Worm (Caenorhabditis elegans): ENCODE results near the gene W09D6.4.

Gene W09D6.4

DNA sequence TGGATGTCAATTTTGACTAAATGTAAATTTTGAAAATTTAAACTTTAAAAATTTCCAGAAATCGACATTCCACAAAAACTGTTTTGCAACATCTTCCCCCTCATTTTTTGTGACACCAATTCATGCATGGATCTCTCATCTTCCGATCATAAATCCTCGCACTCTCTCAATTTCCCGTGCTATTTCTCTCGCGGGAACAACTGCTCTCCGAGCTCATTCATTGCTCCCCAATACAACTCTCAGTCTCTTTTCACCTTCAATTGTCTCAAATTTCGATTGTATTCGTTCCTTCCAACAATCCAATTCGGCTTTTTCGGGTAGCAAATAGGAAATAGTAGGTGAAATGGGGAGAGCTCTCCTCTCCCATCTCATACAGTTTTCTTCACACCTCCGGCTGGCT is 3.1 kb downstream of the W09D6.4 start:
- TF ChIP-seq egl-5 (tag; optimal IDR thresholded peaks at IDR 0.05), result peak; percentile 21
- no peak for TF ChIP-seq elt-1 (tag; optimal IDR thresholded peaks at IDR 0.05)
- TF ChIP-seq pha-4 (tag; optimal IDR thresholded peaks at IDR 0.05), result no peak
- TF ChIP-seq pqm-1 (tag; optimal IDR thresholded peaks at IDR 0.05), result no peak
- no peak for TF ChIP-seq nhr-11 (tag; optimal IDR thresholded peaks at IDR 0.05)

DNA sequence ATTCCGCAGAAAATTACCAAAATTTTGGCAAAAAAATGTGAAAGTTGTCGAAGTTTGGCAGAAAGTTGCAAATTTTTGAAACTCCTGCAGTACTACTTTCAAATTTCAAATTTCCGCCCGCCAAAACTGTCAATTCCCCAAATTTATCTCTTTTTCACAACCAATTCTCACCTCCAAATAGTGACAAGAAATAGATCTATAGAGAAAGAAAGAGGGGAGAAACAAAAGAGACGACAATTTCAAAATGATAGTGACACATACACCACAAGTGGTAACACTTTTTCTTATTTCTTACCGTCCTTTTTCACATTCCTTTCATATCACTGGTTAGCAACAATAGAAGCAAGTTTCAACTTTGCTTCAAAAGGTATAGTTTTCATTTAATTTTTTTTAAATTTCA is 4.4 kb downstream of the W09D6.4 start:
- TF ChIP-seq unc-39 (tag; optimal IDR thresholded peaks at IDR 0.05) (no peak), nhr-25 (tag; optimal IDR thresholded peaks at IDR 0.05) (no peak), daf-12 (tag; optimal IDR thresholded peaks at IDR 0.05) (no peak), zag-1 (tag; optimal IDR thresholded peaks at IDR 0.05) (no peak), R02D3.7 (tag; optimal IDR thresholded peaks at IDR 0.05) (no peak), fkh-2 (tag; optimal IDR thresholded peaks at IDR 0.05) (no peak), egl-5 (tag; optimal IDR thresholded peaks at IDR 0.05) (no peak), fos-1 (tag; optimal IDR thresholded peaks at IDR 0.05) (no peak), ama-1 (optimal IDR thresholded peaks at IDR 0.05) (no peak), sea-2 (GFP tag; optimal IDR thresholded peaks at IDR 0.05) (no peak), unc-62 (GFP tag; optimal IDR thresholded peaks at IDR 0.05) (no peak), lsy-12 (tag; optimal IDR thresholded peaks at IDR 0.05) (no peak), eor-1 (tag; optimal IDR thresholded peaks at IDR 0.05) (no peak), snpc-4 (tag; optimal IDR thresholded peaks at IDR 0.05) (peak; percentile 9), egl-27 (tag; optimal IDR thresholded peaks at IDR 0.05) (no peak), elt-2 (tag; optimal IDR thresholded peaks at IDR 0.05) (peak; percentile 19)

DNA sequence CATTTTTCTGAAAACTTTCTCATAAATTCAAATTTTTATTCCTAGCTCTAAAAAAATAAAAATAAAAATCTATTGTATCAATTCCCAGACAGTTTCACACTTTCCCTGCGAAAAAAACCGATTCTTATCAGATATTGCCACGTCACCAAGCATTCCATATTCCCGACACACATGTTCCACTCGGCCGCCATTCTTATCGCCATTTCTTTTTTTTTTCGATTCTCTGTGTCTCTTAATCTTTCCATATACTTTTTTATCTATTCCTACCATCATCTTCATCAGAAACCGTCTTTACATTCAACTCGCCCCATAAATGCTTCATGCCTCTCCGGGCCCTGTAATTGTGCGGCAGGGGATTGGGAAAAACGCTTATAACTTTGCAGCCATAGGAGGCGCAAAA is 7.9 kb downstream of the W09D6.4 start:
- TF ChIP-seq elt-2 (tag; optimal IDR thresholded peaks at IDR 0.05) (peak; percentile 92), nhr-77 (tag; optimal IDR thresholded peaks at IDR 0.05) (no peak), ztf-4 (tag; optimal IDR thresholded peaks at IDR 0.05) (no peak), hmg-11 (tag; optimal IDR thresholded peaks at IDR 0.05) (peak; percentile 17), pqm-1 (tag; optimal IDR thresholded peaks at IDR 0.05) (peak; percentile 17), daf-12 (tag; optimal IDR thresholded peaks at IDR 0.05) (no peak), nhr-23 (tag; optimal IDR thresholded peaks at IDR 0.05) (peak; percentile 37), zag-1 (tag; optimal IDR thresholded peaks at IDR 0.05) (no peak), elt-1 (tag; optimal IDR thresholded peaks at IDR 0.05) (peak; percentile 61), nhr-76 (tag; optimal IDR thresholded peaks at IDR 0.05) (no peak), snpc-4 (tag; optimal IDR thresholded peaks at IDR 0.05) (no peak), pha-4 (tag; optimal IDR thresholded peaks at IDR 0.05) (no peak)

DNA sequence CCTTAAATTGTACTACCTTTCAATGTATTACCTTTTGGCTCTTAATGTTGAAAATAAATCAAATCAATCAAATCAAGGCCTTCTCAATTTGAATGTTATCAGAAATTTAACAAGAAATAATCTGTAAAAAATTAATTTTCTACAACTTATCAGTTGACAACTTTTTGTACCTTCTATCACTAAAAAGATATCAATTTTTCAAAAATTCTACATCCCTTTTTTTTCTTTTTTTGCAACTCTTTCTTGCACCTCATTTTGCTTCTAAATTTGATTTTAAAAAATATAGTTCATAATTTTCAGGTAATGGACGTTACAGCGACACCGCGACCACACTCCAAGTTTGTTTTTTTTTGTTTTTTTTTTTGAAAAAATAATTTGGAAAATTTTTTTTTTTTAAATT is 8.6 kb downstream of the W09D6.4 start, which contains the start of gene W09D6.5:
W09D6.5 (plus strand) TSS at position 301 of the 400 bp plus-strand sequence.
- TF ChIP-seq ceh-28 (tag; optimal IDR thresholded peaks at IDR 0.05), result no peak
- TF ChIP-seq elt-3 (tag; optimal IDR thresholded peaks at IDR 0.05), result no peak
- TF ChIP-seq nhr-43 (tag; optimal IDR thresholded peaks at IDR 0.05; ENCODE audit: poor library complexity, severe bottlenecking), result no peak
- no peak for TF ChIP-seq egl-5 (tag; optimal IDR thresholded peaks at IDR 0.05)

DNA sequence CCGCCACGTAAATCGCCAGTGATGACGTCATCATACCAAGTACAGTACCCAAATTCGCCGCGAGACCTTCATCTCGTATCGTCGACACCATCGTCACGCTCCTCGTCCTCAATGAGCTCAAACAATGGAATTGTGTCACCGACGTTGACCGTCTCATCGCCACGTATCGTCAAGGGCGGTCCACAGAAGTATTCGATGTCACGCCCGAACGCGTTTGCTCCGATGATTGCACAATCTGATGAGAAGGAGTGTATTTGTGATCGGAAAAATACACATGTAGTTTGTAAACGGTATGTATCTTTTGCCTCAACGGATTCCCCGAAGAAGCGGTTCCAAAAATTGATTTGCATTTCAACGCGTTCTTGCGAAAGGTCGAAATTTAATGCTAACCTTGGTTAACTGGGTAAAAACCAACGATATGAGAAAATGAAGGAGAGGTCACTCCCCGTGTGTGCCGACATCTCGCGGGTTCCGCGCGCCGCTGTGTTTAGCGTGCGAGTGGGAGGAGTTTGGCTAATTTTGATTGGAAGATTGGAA is 10.6 kb downstream of the W09D6.4 start:
- TF ChIP-seq sea-2 (GFP tag; optimal IDR thresholded peaks at IDR 0.05) (no peak), jun-1 (tag; optimal IDR thresholded peaks at IDR 0.05) (peak; percentile 9), nhr-67 (tag; optimal IDR thresholded peaks at IDR 0.05) (no peak), egl-5 (tag; optimal IDR thresholded peaks at IDR 0.05) (no peak), elt-1 (tag; optimal IDR thresholded peaks at IDR 0.05) (no peak), ceh-28 (tag; optimal IDR thresholded peaks at IDR 0.05) (no peak), elt-2 (tag; optimal IDR thresholded peaks at IDR 0.05) (peak; percentile 24), nhr-23 (tag; optimal IDR thresholded peaks at IDR 0.05) (peak; percentile 28), egl-27 (tag; optimal IDR thresholded peaks at IDR 0.05) (no peak), nhr-43 (tag; optimal IDR thresholded peaks at IDR 0.05; ENCODE audit: poor library complexity, severe bottlenecking) (peak; percentile 81), tbx-2 (tag; optimal IDR thresholded peaks at IDR 0.05) (no peak), nhr-11 (tag; optimal IDR thresholded peaks at IDR 0.05) (no peak), ceh-16 (tag; optimal IDR thresholded peaks at IDR 0.05) (no peak), lsy-12 (tag; optimal IDR thresholded peaks at IDR 0.05) (peak; percentile 53), mdl-1 (tag; optimal IDR thresholded peaks at IDR 0.05) (no peak), ztf-4 (tag; optimal IDR thresholded peaks at IDR 0.05) (no peak), snpc-4 (tag; optimal IDR thresholded peaks at IDR 0.05) (peak; percentile 98), R02D3.7 (tag; optimal IDR thresholded peaks at IDR 0.05) (no peak), fos-1 (tag; optimal IDR thresholded peaks at IDR 0.05) (no peak), eor-1 (tag; optimal IDR thresholded peaks at IDR 0.05) (no peak), nhr-25 (tag; optimal IDR thresholded peaks at IDR 0.05) (peak; percentile 57), nhr-237 (tag; optimal IDR thresholded peaks at IDR 0.05) (no peak), aly-2 (tag; optimal IDR thresholded peaks at IDR 0.05) (no peak), nfya-1 (tag; optimal IDR thresholded peaks at IDR 0.05; ENCODE audit: insufficient read depth) (peak; percentile 94), nhr-12 (tag; optimal IDR thresholded peaks at IDR 0.05) (no peak), lin-15B (tag; optimal IDR thresholded peaks at IDR 0.05) (peak; percentile 39), pha-4 (tag; optimal IDR thresholded peaks at IDR 0.05) (no peak), ama-1 (optimal IDR thresholded peaks at IDR 0.05) (peak; percentile 98), hmg-11 (tag; optimal IDR thresholded peaks at IDR 0.05) (no peak), pqm-1 (tag; optimal IDR thresholded peaks at IDR 0.05) (no peak), mml-1 (tag; optimal IDR thresholded peaks at IDR 0.05) (no peak), zag-1 (tag; optimal IDR thresholded peaks at IDR 0.05) (no peak), unc-62 (GFP tag; optimal IDR thresholded peaks at IDR 0.05) (no peak), fkh-10 (GFP tag; optimal IDR thresholded peaks at IDR 0.05) (no peak), daf-12 (tag; optimal IDR thresholded peaks at IDR 0.05) (no peak)

All from whole organism, L3 larva.